Fruit fly (Drosophila melanogaster) whole organism, embryonic: Measurements from ENCODE around the gene S6KL.

ENCODE experiments used
- Bteb2 ChIP-seq: fragments of 200-800 bp; sonication (Bioruptor generic); optimal IDR thresholded peaks from 2 replicates; lab custom pipeline; 2016; ENCODE audit warnings: missing biosample characterization, missing genetic modification characterization
- CG10959 ChIP-seq: fragments of 200-800 bp; sonication (Bioruptor generic); IDR thresholded peaks from 2 replicates; pipeline ENCODE4 v1.3.6; 2022; ENCODE audit warnings: missing biosample characterization, missing genetic modification characterization
- CG12071 ChIP-seq: fragments of 200-800 bp; sonication (Bioruptor generic); optimal IDR thresholded peaks from 3 replicates; lab custom pipeline; 2018; ENCODE audit warnings: missing biosample characterization, mild to moderate bottlenecking, missing genetic modification characterization
- CG12104 ChIP-seq: fragments of 200-800 bp; sonication (Bioruptor generic); optimal IDR thresholded peaks from 3 replicates; lab custom pipeline; 2016; ENCODE audit warnings: missing biosample characterization, missing genetic modification characterization
- CG15011 ChIP-seq: fragments of 200-800 bp; sonication (Bioruptor generic); optimal IDR thresholded peaks from 3 replicates; lab custom pipeline; 2018; ENCODE audit warnings: missing biosample characterization, mild to moderate bottlenecking, missing genetic modification characterization
- CG17361 ChIP-seq: fragments of 200-800 bp; sonication (Bioruptor generic); IDR thresholded peaks from 3 replicates; pipeline ENCODE4 v1.3.6; 2022; ENCODE audit warnings: missing biosample characterization, missing genetic modification characterization
- CG17612 ChIP-seq: fragments of 200-800 bp; sonication (Bioruptor generic); IDR thresholded peaks from 2 replicates; pipeline ENCODE4 v1.3.6; 2022; ENCODE audit warnings: missing biosample characterization, missing genetic modification characterization
- CG17912 ChIP-seq: fragments of 200-800 bp; sonication (Bioruptor generic); optimal IDR thresholded peaks from 2 replicates; lab custom pipeline; 2018; ENCODE audit warnings: missing biosample characterization, mild to moderate bottlenecking, missing genetic modification characterization
- CG1792 ChIP-seq: fragments of 200-800 bp; sonication (Bioruptor generic); optimal IDR thresholded peaks from 2 replicates; lab custom pipeline; 2016; ENCODE audit warnings: missing biosample characterization, missing genetic modification characterization
- CG18599 ChIP-seq: fragments of 200-800 bp; sonication (Bioruptor generic); optimal IDR thresholded peaks from 3 replicates; lab custom pipeline; 2017; ENCODE audit warnings: missing biosample characterization, missing genetic modification characterization, mild to moderate bottlenecking, moderate library complexity, missing genetic modification reagents
- CG3995 ChIP-seq: fragments of 200-800 bp; sonication (Bioruptor generic); optimal IDR thresholded peaks from 3 replicates; lab custom pipeline; 2016; ENCODE audit warnings: missing biosample characterization, missing genetic modification characterization
- CG4424 ChIP-seq: fragments of 200-800 bp; sonication (Bioruptor generic); optimal IDR thresholded peaks from 3 replicates; lab custom pipeline; 2016; ENCODE audit warnings: missing biosample characterization, missing genetic modification characterization
- CG6254 ChIP-seq: fragments of 200-800 bp; sonication (Bioruptor generic); optimal IDR thresholded peaks from 3 replicates; lab custom pipeline; 2017; ENCODE audit warnings: mild to moderate bottlenecking, missing biosample characterization, missing genetic modification reagents, missing genetic modification characterization
- CG6813 ChIP-seq: fragments of 200-800 bp; sonication (Bioruptor generic); optimal IDR thresholded peaks from 2 replicates; lab custom pipeline; 2017; ENCODE audit warnings: missing biosample characterization, missing genetic modification characterization, mild to moderate bottlenecking, moderate library complexity, missing genetic modification reagents
- CG7271 ChIP-seq: fragments of 200-800 bp; sonication (Bioruptor generic); optimal IDR thresholded peaks from 2 replicates; lab custom pipeline; 2018; ENCODE audit warnings: missing biosample characterization, mild to moderate bottlenecking, missing genetic modification characterization, moderate library complexity
- CG7372 ChIP-seq: fragments of 200-800 bp; sonication (Bioruptor generic); IDR thresholded peaks from 2 replicates; pipeline ENCODE4 v1.3.6; 2022; ENCODE audit warnings: missing biosample characterization, missing genetic modification characterization
- CG7786 ChIP-seq: fragments of 200-800 bp; sonication (Bioruptor generic); optimal IDR thresholded peaks from 2 replicates; lab custom pipeline; 2016; ENCODE audit warnings: missing biosample characterization, missing genetic modification characterization
- CG7987 ChIP-seq: fragments of 200-800 bp; sonication (Bioruptor generic); optimal IDR thresholded peaks from 2 replicates; lab custom pipeline; 2018; ENCODE audit warnings: missing biosample characterization, mild to moderate bottlenecking, missing genetic modification characterization, moderate library complexity
- CG8281 ChIP-seq: fragments of 200-800 bp; sonication (Bioruptor generic); optimal IDR thresholded peaks from 2 replicates; lab custom pipeline; 2018; ENCODE audit warnings: missing biosample characterization, mild to moderate bottlenecking, missing genetic modification characterization, moderate library complexity
- CG9437 ChIP-seq: fragments of 200-800 bp; sonication (Bioruptor generic); optimal IDR thresholded peaks from 2 replicates; lab custom pipeline; 2018; ENCODE audit warnings: missing biosample characterization, mild to moderate bottlenecking, missing genetic modification characterization
- Dip2 ChIP-seq: fragments of 200-800 bp; sonication (Bioruptor generic); IDR thresholded peaks from 2 replicates; pipeline ENCODE4 v1.3.6; 2022; ENCODE audit warnings: missing biosample characterization, missing genetic modification characterization
- Dp ChIP-seq: fragments of 200-800 bp; sonication (Bioruptor generic); optimal IDR thresholded peaks from 2 replicates; lab custom pipeline; 2018; ENCODE audit warnings: missing biosample characterization, mild to moderate bottlenecking, missing genetic modification characterization, moderate library complexity
- Eip74EF ChIP-seq, 2 experiments: fragments of 200-800 bp in 1 of 2; fragments of >200 bp in 1 of 2; sonication (Bioruptor generic) in 1 of 2; optimal IDR thresholded peaks; 2 replicates each; lab custom pipeline; 2017 to 2019; ENCODE audit warnings: missing biosample characterization in 2 of 2, missing genetic modification characterization in 2 of 2, mild to moderate bottlenecking in 1 of 2, moderate library complexity in 1 of 2
- Ets65A ChIP-seq: fragments of 200-800 bp; sonication (Bioruptor generic); peaks from one replicate; lab custom pipeline; 2016; ENCODE audit warnings: missing biosample characterization, missing genetic modification characterization
- Fer3 ChIP-seq: fragments of 200-800 bp; sonication (Bioruptor generic); optimal IDR thresholded peaks from 2 replicates; lab custom pipeline; 2018; ENCODE audit warnings: missing biosample characterization, mild to moderate bottlenecking, missing genetic modification characterization, moderate library complexity
- Hmr ChIP-seq: fragments of 200-800 bp; sonication (Bioruptor generic); optimal IDR thresholded peaks from 3 replicates; lab custom pipeline; 2017; ENCODE audit warnings: mild to moderate bottlenecking, missing biosample characterization, missing genetic modification reagents, missing genetic modification characterization
- Hsf ChIP-seq: fragments of 200-800 bp; sonication (Bioruptor generic); optimal IDR thresholded peaks from 3 replicates; lab custom pipeline; 2016; ENCODE audit warnings: missing biosample characterization, missing genetic modification characterization
- MESR4 ChIP-seq: fragments of 200-800 bp; sonication (Bioruptor generic); optimal IDR thresholded peaks from 2 replicates; lab custom pipeline; 2018; ENCODE audit warnings: missing biosample characterization, mild to moderate bottlenecking, missing genetic modification characterization, moderate library complexity
- MTF-1 ChIP-seq: fragments of 200-800 bp; sonication (Bioruptor generic); optimal IDR thresholded peaks from 2 replicates; lab custom pipeline; 2018; ENCODE audit warnings: missing biosample characterization, mild to moderate bottlenecking, missing genetic modification characterization, borderline replicate concordance
- Rx ChIP-seq: fragments of 200-800 bp; sonication (Bioruptor generic); IDR thresholded peaks from 2 replicates; pipeline ENCODE4 v1.3.6; 2022; ENCODE audit warnings: missing biosample characterization, missing genetic modification characterization
- Sin3A ChIP-seq: fragments of >200 bp; optimal IDR thresholded peaks from 2 replicates; lab custom pipeline; 2018
- aop ChIP-seq: fragments of 200-800 bp; sonication (Bioruptor generic); IDR thresholded peaks from 2 replicates; pipeline ENCODE4 v1.3.6; 2022; ENCODE audit warnings: missing biosample characterization, missing genetic modification characterization
- br ChIP-seq: fragments of >200 bp; optimal IDR thresholded peaks from 2 replicates; lab custom pipeline; 2017
- caup ChIP-seq: fragments of 200-800 bp; sonication (Bioruptor generic); optimal IDR thresholded peaks from 3 replicates; lab custom pipeline; 2017; ENCODE audit warnings: missing biosample characterization, mild to moderate bottlenecking, missing genetic modification characterization, moderate library complexity; ENCODE audit not compliant: severe bottlenecking
- crol ChIP-seq: fragments of 200-800 bp; sonication (Bioruptor generic); IDR thresholded peaks from 2 replicates; pipeline ENCODE4 v1.3.6; 2022; ENCODE audit warnings: missing biosample characterization, missing genetic modification characterization
- fd64A ChIP-seq: fragments of 200-800 bp; sonication (Bioruptor generic); optimal IDR thresholded peaks from 3 replicates; lab custom pipeline; 2018; ENCODE audit warnings: missing biosample characterization, mild to moderate bottlenecking, missing genetic modification characterization
- ham ChIP-seq: fragments of 200-800 bp; sonication (Bioruptor generic); IDR thresholded peaks from 2 replicates; pipeline ENCODE4 v1.3.6; 2022; ENCODE audit warnings: missing biosample characterization, missing genetic modification characterization
- hth ChIP-seq: fragments of >200 bp; optimal IDR thresholded peaks from 2 replicates; lab custom pipeline; 2017; ENCODE audit warnings: inconsistent platforms
- lab ChIP-seq: fragments of 200-800 bp; sonication (Bioruptor generic); optimal IDR thresholded peaks from 3 replicates; lab custom pipeline; 2017; ENCODE audit warnings: missing biosample characterization, missing genetic modification characterization, mild to moderate bottlenecking, moderate library complexity, missing genetic modification reagents
- nmo ChIP-seq: fragments of 200-800 bp; sonication (Bioruptor generic); optimal IDR thresholded peaks from 2 replicates; lab custom pipeline; 2018; ENCODE audit warnings: missing biosample characterization, mild to moderate bottlenecking, missing genetic modification characterization, moderate library complexity
- org-1 ChIP-seq: fragments of 200-800 bp; sonication (Bioruptor generic); optimal IDR thresholded peaks from 2 replicates; lab custom pipeline; 2017; ENCODE audit warnings: missing biosample characterization, missing genetic modification characterization
- otp ChIP-seq: fragments of 200-800 bp; sonication (Bioruptor generic); IDR thresholded peaks from 3 replicates; pipeline ENCODE4, ENCODE4 v1.3.6; 2022; ENCODE audit warnings: missing biosample characterization, missing genetic modification characterization
- pb ChIP-seq: fragments of 200-800 bp; sonication (Bioruptor generic); optimal IDR thresholded peaks from 3 replicates; lab custom pipeline; 2016; ENCODE audit warnings: missing biosample characterization, missing genetic modification characterization
- sd ChIP-seq: fragments of 200-800 bp; sonication (Bioruptor generic); optimal IDR thresholded peaks from 3 replicates; lab custom pipeline; 2018; ENCODE audit warnings: missing biosample characterization, mild to moderate bottlenecking, missing genetic modification characterization, moderate library complexity
- sima ChIP-seq: fragments of 200-800 bp; sonication (Bioruptor generic); optimal IDR thresholded peaks from 2 replicates; lab custom pipeline; 2016; ENCODE audit warnings: missing biosample characterization, missing genetic modification characterization
- twi ChIP-seq: fragments of 200-800 bp; optimal IDR thresholded peaks from 2 replicates; lab custom pipeline; 2019; ENCODE audit warnings: missing biosample characterization, mild to moderate bottlenecking, missing genetic modification characterization, moderate library complexity
- usp ChIP-seq: fragments of >200 bp; optimal IDR thresholded peaks from 2 replicates; lab custom pipeline; 2017; ENCODE audit warnings: missing biosample characterization, missing genetic modification characterization
- vnd ChIP-seq: fragments of 200-800 bp; sonication (Bioruptor generic); IDR thresholded peaks from 3 replicates; pipeline ENCODE4 v1.3.6; 2022; ENCODE audit warnings: missing biosample characterization, missing genetic modification characterization; ENCODE audit not compliant: partially characterized antibody
- vvl ChIP-seq: fragments of 200-800 bp; sonication (Bioruptor generic); IDR thresholded peaks from 2 replicates; pipeline ENCODE4 v1.3.6; 2022; ENCODE audit warnings: missing biosample characterization, missing genetic modification characterization

Gene S6KL

DNA sequence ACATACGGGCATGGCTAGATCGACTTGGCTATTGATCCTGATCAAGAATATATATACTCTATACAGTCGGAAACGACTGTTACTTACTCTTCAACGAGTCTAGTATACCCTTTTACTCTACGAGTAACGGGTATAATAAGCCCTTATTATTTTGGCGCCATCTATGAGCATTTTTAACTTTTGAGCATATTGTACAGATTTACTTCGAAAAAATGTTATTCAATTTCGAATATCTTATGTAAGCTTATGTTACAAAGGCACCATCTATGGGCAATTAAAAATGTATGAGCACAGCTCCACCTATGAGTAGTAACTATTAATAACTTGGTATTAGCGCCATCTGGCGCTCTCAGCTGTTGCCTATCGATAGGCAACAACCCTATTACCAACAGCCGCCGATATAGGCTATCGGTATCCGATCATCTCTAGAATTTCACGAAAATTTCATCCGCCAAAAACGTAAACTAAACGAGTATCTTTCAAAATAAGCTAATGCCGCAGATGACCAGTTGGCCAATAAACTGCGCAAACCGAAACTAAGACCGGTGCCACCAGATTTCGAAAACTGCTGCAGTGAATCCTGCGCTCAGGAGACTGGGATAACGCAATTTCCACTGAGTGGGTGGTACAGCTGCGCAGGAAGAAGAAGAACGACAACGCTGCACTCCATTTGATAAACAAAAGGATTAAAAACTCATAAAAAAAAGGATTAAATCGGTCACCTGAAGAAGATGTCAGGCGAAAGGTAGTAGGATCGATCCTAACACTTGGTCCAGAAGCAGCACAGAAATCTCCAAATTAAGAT lies 55.2 kb downstream of the S6KL start, which contains the start of gene htk (continued):
- no peak for TF ChIP-seq crol (GFP tag; lab: Robert Waterston, UW)
- TF ChIP-seq CG7987, result peak; percentile 72
- TF ChIP-seq MESR4 (GFP tag; lab: Kevin White, UChicago), result peak; percentile 92
- peak; percentile 40 for TF ChIP-seq Bteb2 (GFP tag; lab: Kevin White, UChicago)
- peak; percentile 41; the same call in 1 of the 2 replicates for TF ChIP-seq CG17612 (GFP tag; lab: Robert Waterston, UW)
- peak; percentile 24 for TF ChIP-seq CG9437 (GFP tag; lab: Kevin White, UChicago)
- TF ChIP-seq sd (tag; lab: Kevin White, UChicago), result peak; percentile 39
- peak; percentile 77 for TF ChIP-seq vnd
- peak; percentile 93 for TF ChIP-seq Ets65A (GFP tag; lab: Kevin White, UChicago)
- peak; percentile 48 for TF ChIP-seq CG3995 (GFP tag; lab: Kevin White, UChicago)
- no peak for TF ChIP-seq CG7372 (GFP tag; lab: Robert Waterston, UW)
- TF ChIP-seq Fer3, result peak; percentile 63
- TF ChIP-seq fd64A (GFP tag; lab: Kevin White, UChicago), result no peak
- TF ChIP-seq CG1792 (GFP tag; lab: Kevin White, UChicago), result peak; percentile 63
- peak; percentile 79 for TF ChIP-seq Hsf (GFP tag; lab: Kevin White, UChicago)
- peak; percentile 78 for TF ChIP-seq CG17912 (GFP tag; lab: Kevin White, UChicago)
- TF ChIP-seq hth (lab: Kevin White, UChicago), result no peak
- TF ChIP-seq nmo (GFP tag; lab: Kevin White, UChicago), result peak; percentile 69
- TF ChIP-seq org-1 (GFP tag; lab: Kevin White, UChicago), result peak; percentile 25
- no peak for TF ChIP-seq usp (GFP tag; lab: Kevin White, UChicago)
- peak; percentile 54 for TF ChIP-seq CG7786 (GFP tag; lab: Kevin White, UChicago)
- TF ChIP-seq caup (GFP tag; lab: Kevin White, UChicago), result peak; percentile 58
- TF ChIP-seq CG10959, result peak; percentile 60; the same call in 1 of the 2 replicates
- no peak for TF ChIP-seq aop (GFP tag; lab: Robert Waterston, UW)
- TF ChIP-seq Dp (GFP tag; lab: Kevin White, UChicago), result peak; percentile 59
- no peak for TF ChIP-seq sima (GFP tag; lab: Kevin White, UChicago)
- peak; percentile 70 for TF ChIP-seq MTF-1 (GFP tag; lab: Kevin White, UChicago)
- TF ChIP-seq Hmr, result peak; percentile 75
- no peak for TF ChIP-seq CG6254 (GFP tag; lab: Kevin White, UChicago)
- peak; percentile 39 for TF ChIP-seq CG18599
- peak; percentile 39 for TF ChIP-seq CG7271 (tag; lab: Kevin White, UChicago)
- TF ChIP-seq otp (GFP tag; lab: Robert Waterston, UW), result peak; percentile 68; the same call in 2 of the 3 replicates
- no peak for TF ChIP-seq CG8281
- peak; percentile 44 for TF ChIP-seq Sin3A (lab: Kevin White, UChicago)
- TF ChIP-seq ham (GFP tag; lab: Robert Waterston, UW), result no peak
- peak; percentile 91 for TF ChIP-seq Dip2 (GFP tag; lab: Robert Waterston, UW)
- peak; percentile 49 for TF ChIP-seq lab (GFP tag; lab: Kevin White, UChicago)
- peak; percentile 88 for TF ChIP-seq vvl
- no peak for TF ChIP-seq pb
- no peak for TF ChIP-seq br (lab: Kevin White, UChicago)
- peak; percentile 76 for TF ChIP-seq CG17361 (GFP tag; lab: Robert Waterston, UW)
- peak; percentile 22 for TF ChIP-seq CG6813 (GFP tag; lab: Kevin White, UChicago)
- TF ChIP-seq Rx (GFP tag; lab: Robert Waterston, UW), result peak; percentile 52; the same call in 1 of the 2 replicates
- TF ChIP-seq CG12071 (GFP tag; lab: Kevin White, UChicago), result peak; percentile 29
- TF ChIP-seq twi (tag; lab: Kevin White, UChicago), result peak; percentile 36
- TF ChIP-seq Eip74EF (GFP tag; optimal IDR thresholded peaks at IDR 0.05; lab: Kevin White, UChicago), result no peak
- TF ChIP-seq CG4424, result peak; percentile 53
- TF ChIP-seq CG15011 (GFP tag; lab: Kevin White, UChicago), result no peak
- TF ChIP-seq CG12104 (GFP tag; lab: Kevin White, UChicago), result peak; percentile 1
